Fruit fly (Drosophila melanogaster) whole organism, embryonic: ENCODE data around the gene alphaTub84D.

Source experiments
- B-H1 ChIP-seq: fragments of 200-800 bp; sonication (Bioruptor generic); IDR thresholded peaks from 3 replicates; pipeline ENCODE4 v1.3.6; 2022; ENCODE audit warnings: missing biosample characterization, missing genetic modification characterization
- CG1024 ChIP-seq: fragments of 200-800 bp; sonication (Bioruptor generic); IDR thresholded peaks from 2 replicates; pipeline ENCODE4 v1.3.6; 2022; ENCODE audit warnings: missing biosample characterization, missing genetic modification characterization
- CG11398 ChIP-seq: fragments of 200-800 bp; sonication (Bioruptor generic); optimal IDR thresholded peaks from 2 replicates; lab custom pipeline; 2016; ENCODE audit warnings: missing biosample characterization, missing genetic modification characterization
- CG11695 ChIP-seq: fragments of 200-800 bp; sonication (Bioruptor generic); IDR thresholded peaks from 3 replicates; pipeline ENCODE4 v1.3.6; 2022; ENCODE audit warnings: missing biosample characterization, missing genetic modification characterization
- CG13287 ChIP-seq: fragments of 200-800 bp; sonication (Bioruptor generic); IDR thresholded peaks from 2 replicates; pipeline ENCODE4 v1.3.6; 2022; ENCODE audit warnings: missing biosample characterization, missing genetic modification characterization; ENCODE audit not compliant: partially characterized antibody
- CG13424 ChIP-seq: fragments of 200-800 bp; sonication (Bioruptor generic); optimal IDR thresholded peaks from 2 replicates; lab custom pipeline; 2019; ENCODE audit warnings: missing biosample characterization, mild to moderate bottlenecking, missing genetic modification characterization, moderate library complexity
- CG15514 ChIP-seq: fragments of 200-800 bp; sonication (Bioruptor generic); optimal IDR thresholded peaks from 3 replicates; lab custom pipeline; 2017; ENCODE audit warnings: missing biosample characterization, missing genetic modification characterization, mild to moderate bottlenecking, moderate library complexity, missing genetic modification reagents
- CG17186 ChIP-seq: fragments of 200-800 bp; sonication (Bioruptor generic); optimal IDR thresholded peaks from 3 replicates; lab custom pipeline; 2017; ENCODE audit warnings: missing biosample characterization, missing genetic modification reagents, missing genetic modification characterization
- CG17359 ChIP-seq: fragments of 200-800 bp; sonication (Bioruptor generic); optimal IDR thresholded peaks from 3 replicates; lab custom pipeline; 2018; ENCODE audit warnings: missing biosample characterization, mild to moderate bottlenecking, missing genetic modification characterization, moderate library complexity
- CG17802 ChIP-seq: fragments of 200-800 bp; sonication (Bioruptor generic); optimal IDR thresholded peaks from 2 replicates; lab custom pipeline; 2018; ENCODE audit warnings: missing biosample characterization, mild to moderate bottlenecking, missing genetic modification characterization, moderate library complexity
- CG31365 ChIP-seq: fragments of 200-800 bp; sonication (Bioruptor generic); optimal IDR thresholded peaks from 2 replicates; lab custom pipeline; 2018; ENCODE audit warnings: missing biosample characterization, mild to moderate bottlenecking, missing genetic modification characterization
- CG3281 ChIP-seq: fragments of 200-800 bp; sonication (Bioruptor generic); optimal IDR thresholded peaks from 3 replicates; lab custom pipeline; 2017; ENCODE audit warnings: missing biosample characterization, mild to moderate bottlenecking, missing genetic modification characterization
- CG4854 ChIP-seq: fragments of 200-800 bp; sonication (Bioruptor generic); optimal IDR thresholded peaks from 2 replicates; lab custom pipeline; 2016; ENCODE audit warnings: missing biosample characterization, missing genetic modification characterization, inconsistent platforms
- CG6791 ChIP-seq: fragments of 200-800 bp; sonication (Bioruptor generic); IDR thresholded peaks from 3 replicates; pipeline ENCODE4 v1.3.6; 2022; ENCODE audit warnings: missing biosample characterization, missing genetic modification characterization; ENCODE audit not compliant: partially characterized antibody
- CG6813 ChIP-seq: fragments of 200-800 bp; sonication (Bioruptor generic); optimal IDR thresholded peaks from 2 replicates; lab custom pipeline; 2017; ENCODE audit warnings: missing biosample characterization, missing genetic modification characterization, mild to moderate bottlenecking, moderate library complexity, missing genetic modification reagents
- CG8089 ChIP-seq: fragments of 200-800 bp; sonication (Bioruptor generic); optimal IDR thresholded peaks from 3 replicates; lab custom pipeline; 2016; ENCODE audit warnings: missing biosample characterization, missing genetic modification characterization
- CG9437 ChIP-seq: fragments of 200-800 bp; sonication (Bioruptor generic); optimal IDR thresholded peaks from 2 replicates; lab custom pipeline; 2018; ENCODE audit warnings: missing biosample characterization, mild to moderate bottlenecking, missing genetic modification characterization
- Chrac-16 ChIP-seq: fragments of 200-800 bp; sonication (Bioruptor generic); optimal IDR thresholded peaks from 3 replicates; lab custom pipeline; 2016; ENCODE audit warnings: missing biosample characterization, missing genetic modification characterization
- E2f1 ChIP-seq: fragments of 200-800 bp; sonication (Bioruptor generic); IDR thresholded peaks from 2 replicates; pipeline ENCODE4 v1.3.6; 2022; ENCODE audit warnings: missing biosample characterization, missing genetic modification characterization
- ERR ChIP-seq: fragments of 200-800 bp; sonication (Bioruptor generic); optimal IDR thresholded peaks from 2 replicates; lab custom pipeline; 2016; ENCODE audit warnings: missing biosample characterization, missing genetic modification characterization
- Fer3 ChIP-seq: fragments of 200-800 bp; sonication (Bioruptor generic); optimal IDR thresholded peaks from 2 replicates; lab custom pipeline; 2018; ENCODE audit warnings: missing biosample characterization, mild to moderate bottlenecking, missing genetic modification characterization, moderate library complexity
- HLH4C ChIP-seq: fragments of 200-800 bp; sonication (Bioruptor generic); IDR thresholded peaks from 3 replicates; pipeline ENCODE4 v1.3.6; 2022; ENCODE audit warnings: missing biosample characterization, missing genetic modification characterization; ENCODE audit not compliant: partially characterized antibody
- Hr78 ChIP-seq, 2 experiments: fragments of 200-800 bp in 1 of 2; fragments of >200 bp in 1 of 2; sonication (Bioruptor generic) in 1 of 2; optimal IDR thresholded peaks; 2 replicates each; lab custom pipeline; 2017 to 2019; ENCODE audit warnings: missing biosample characterization in 2 of 2, missing genetic modification characterization in 2 of 2, mild to moderate bottlenecking in 1 of 2, moderate library complexity in 1 of 2
- Kr ChIP-seq: fragments of 200-800 bp; sonication (Bioruptor generic); optimal IDR thresholded peaks from 2 replicates; lab custom pipeline; 2017; ENCODE audit warnings: missing biosample characterization, mild to moderate bottlenecking, missing genetic modification characterization
- MBD-R2 ChIP-seq: fragments of 200-800 bp; sonication (Bioruptor generic); IDR thresholded peaks from 2 replicates; pipeline ENCODE4 v1.3.6; 2022; ENCODE audit warnings: missing biosample characterization, missing genetic modification characterization
- Meics ChIP-seq: fragments of 200-800 bp; sonication (Bioruptor generic); optimal IDR thresholded peaks from 2 replicates; lab custom pipeline; 2017; ENCODE audit warnings: missing biosample characterization, mild to moderate bottlenecking, missing genetic modification characterization
- Sry-δ ChIP-seq: fragments of 200-800 bp; sonication (Bioruptor generic); optimal IDR thresholded peaks from 2 replicates; lab custom pipeline; 2016; ENCODE audit warnings: missing biosample characterization, missing genetic modification characterization
- Taf1 ChIP-seq: fragments of 200-800 bp; sonication (Bioruptor generic); IDR thresholded peaks from 2 replicates; pipeline ENCODE4 v1.3.6; 2022; ENCODE audit warnings: missing biosample characterization, missing genetic modification characterization
- ac ChIP-seq: fragments of 200-800 bp; sonication (Bioruptor generic); optimal IDR thresholded peaks from 3 replicates; lab custom pipeline; 2017; ENCODE audit warnings: missing biosample characterization, mild to moderate bottlenecking, missing genetic modification characterization
- aop ChIP-seq: fragments of 200-800 bp; sonication (Bioruptor generic); IDR thresholded peaks from 2 replicates; pipeline ENCODE4 v1.3.6; 2022; ENCODE audit warnings: missing biosample characterization, missing genetic modification characterization
- cas ChIP-seq: fragments of 200-800 bp; sonication (Bioruptor generic); IDR thresholded peaks from 2 replicates; pipeline ENCODE4 v1.3.6; 2022; ENCODE audit warnings: missing biosample characterization, missing genetic modification characterization
- ewg ChIP-seq: fragments of 200-800 bp; sonication (Bioruptor generic); optimal IDR thresholded peaks from 3 replicates; lab custom pipeline; 2017; ENCODE audit warnings: mild to moderate bottlenecking, missing biosample characterization, missing genetic modification reagents, missing genetic modification characterization
- h ChIP-seq: fragments of >200 bp; optimal IDR thresholded peaks from 2 replicates; lab custom pipeline; 2017
- ind ChIP-seq: fragments of 200-800 bp; sonication (Bioruptor generic); optimal IDR thresholded peaks from 3 replicates; lab custom pipeline; 2016; ENCODE audit warnings: missing biosample characterization, missing genetic modification characterization
- inv ChIP-seq: fragments of 200-800 bp; sonication (Bioruptor generic); IDR thresholded peaks from 2 replicates; pipeline ENCODE4 v1.3.6; 2022; ENCODE audit warnings: missing biosample characterization, missing genetic modification characterization; ENCODE audit not compliant: partially characterized antibody
- lilli ChIP-seq: fragments of 200-800 bp; sonication (Bioruptor generic); optimal IDR thresholded peaks from 3 replicates; lab custom pipeline; 2016; ENCODE audit warnings: missing biosample characterization, missing genetic modification characterization
- nmo ChIP-seq: fragments of 200-800 bp; sonication (Bioruptor generic); optimal IDR thresholded peaks from 2 replicates; lab custom pipeline; 2018; ENCODE audit warnings: missing biosample characterization, mild to moderate bottlenecking, missing genetic modification characterization, moderate library complexity
- odd ChIP-seq: fragments of 200-800 bp; sonication (Bioruptor generic); optimal IDR thresholded peaks from 2 replicates; lab custom pipeline; 2017; ENCODE audit warnings: missing biosample characterization, mild to moderate bottlenecking, missing genetic modification characterization
- pan ChIP-seq, 4 experiments: fragments of >200 bp in 3 of 4; fragments of 200-800 bp in 1 of 4; sonication (Bioruptor generic) in 1 of 4; optimal IDR thresholded peaks in 3 of 4; IDR thresholded peaks in 1 of 4; 2 replicates each; pipeline versions ENCODE4 v1.3.6 to Lab custom; 2017 to 2022; ENCODE audit warnings: missing biosample characterization in 2 of 4, missing genetic modification characterization in 2 of 4, mixed read lengths in 1 of 4
- peb ChIP-seq: fragments of 200-800 bp; sonication (Bioruptor generic); IDR thresholded peaks from 2 replicates; pipeline ENCODE4 v1.3.6; 2022; ENCODE audit warnings: missing biosample characterization, missing genetic modification characterization
- repo ChIP-seq: fragments of 200-800 bp; sonication (Bioruptor generic); optimal IDR thresholded peaks from 2 replicates; lab custom pipeline; 2016; ENCODE audit warnings: missing biosample characterization, missing genetic modification characterization
- rib ChIP-seq: fragments of 200-800 bp; sonication (Bioruptor generic); IDR thresholded peaks from 2 replicates; pipeline ENCODE4 v1.3.6; 2022; ENCODE audit warnings: missing biosample characterization, missing genetic modification characterization
- ro ChIP-seq: fragments of 200-800 bp; sonication (Bioruptor generic); IDR thresholded peaks from 2 replicates; pipeline ENCODE4 v1.3.6; 2022; ENCODE audit warnings: missing biosample characterization, missing genetic modification characterization
- sens ChIP-seq: fragments of 200-800 bp; sonication (Bioruptor generic); peaks from one replicate; lab custom pipeline; 2016; ENCODE audit warnings: missing biosample characterization, missing genetic modification characterization
- slp2 ChIP-seq: fragments of 200-800 bp; sonication (Bioruptor generic); optimal IDR thresholded peaks from 2 replicates; lab custom pipeline; 2016; ENCODE audit warnings: missing biosample characterization, missing genetic modification characterization
- sqz ChIP-seq: fragments of 200-800 bp; sonication (Bioruptor generic); optimal IDR thresholded peaks from 3 replicates; lab custom pipeline; 2018; ENCODE audit warnings: missing biosample characterization, mild to moderate bottlenecking, missing genetic modification characterization
- tll ChIP-seq, 2 experiments: fragments of 200-800 bp in 1 of 2; fragments of >200 bp in 1 of 2; sonication (Bioruptor generic) in 1 of 2; optimal IDR thresholded peaks; 2 replicates each; lab custom pipeline; 2017 to 2019; ENCODE audit warnings: missing biosample characterization in 2 of 2, missing genetic modification characterization in 2 of 2, mild to moderate bottlenecking in 1 of 2, moderate library complexity in 1 of 2
- wor ChIP-seq: fragments of 200-800 bp; sonication (Bioruptor generic); IDR thresholded peaks from 2 replicates; pipeline ENCODE4 v1.3.6; 2022; ENCODE audit warnings: missing biosample characterization, missing genetic modification characterization

alphaTub84D gene

DNA sequence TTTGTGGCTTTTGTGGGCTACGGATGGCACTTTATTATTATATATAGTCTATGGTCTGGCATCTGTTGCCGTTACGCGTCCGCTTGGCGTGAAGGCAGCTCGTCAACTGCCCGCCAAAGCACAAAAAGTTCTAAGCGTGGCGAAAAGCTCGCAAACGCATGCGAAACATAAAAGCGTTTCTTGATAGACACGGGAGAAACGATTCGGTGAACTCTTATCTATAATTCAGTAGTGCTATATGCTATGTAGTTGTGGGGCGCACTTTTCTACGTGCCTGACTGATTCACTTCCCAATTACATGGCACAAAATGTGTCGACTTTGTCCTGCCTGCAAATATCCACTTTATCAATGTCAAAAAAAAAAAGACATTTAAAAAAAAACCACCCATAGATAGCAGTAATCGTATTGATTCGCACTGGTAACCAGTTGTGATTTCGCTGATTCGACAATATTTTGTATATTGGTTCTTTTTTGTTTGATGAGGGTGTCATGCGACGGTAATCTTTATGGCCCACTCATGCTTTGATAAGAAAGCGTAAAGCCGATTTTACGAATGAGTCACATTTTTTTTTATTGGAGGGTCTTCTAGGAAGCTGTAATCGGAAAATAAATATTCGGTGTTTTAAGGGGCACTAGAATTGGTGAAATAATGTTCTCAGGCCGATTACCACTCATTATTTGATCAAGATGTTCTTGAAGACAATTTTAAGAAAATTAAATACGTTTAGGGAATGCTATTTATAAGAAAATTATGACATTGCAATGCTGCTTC, 25.4 kb upstream of the alphaTub84D start, which contains the start of gene alpha-Est9 (continued):
- TF ChIP-seq nmo: no peak
- TF ChIP-seq rib (GFP tag; lab: Robert Waterston, UW): peak; percentile 73
- TF ChIP-seq B-H1 (GFP tag; lab: Robert Waterston, UW): no peak
- TF ChIP-seq h (lab: Kevin White, UChicago): no peak
- TF ChIP-seq repo: no peak
- no peak for TF ChIP-seq Hr78 (GFP tag; optimal IDR thresholded peaks at IDR 0.05; lab: Kevin White, UChicago)
- TF ChIP-seq CG9437: no peak
- no peak for TF ChIP-seq odd (GFP tag; lab: Kevin White, UChicago)
- no peak for TF ChIP-seq Fer3
- TF ChIP-seq ewg (GFP tag; lab: Kevin White, UChicago): no peak
- TF ChIP-seq CG13424: no peak
- no peak for TF ChIP-seq cas (GFP tag; lab: Robert Waterston, UW)
- TF ChIP-seq CG31365 (tag; lab: Kevin White, UChicago): no peak
- no peak for TF ChIP-seq CG8089 (GFP tag; lab: Kevin White, UChicago)
- TF ChIP-seq ERR (GFP tag; lab: Kevin White, UChicago): no peak
- TF ChIP-seq CG11398 (GFP tag; lab: Kevin White, UChicago): no peak
- no peak for TF ChIP-seq Taf1 (GFP tag; lab: Robert Waterston, UW)
- no peak for TF ChIP-seq wor (GFP tag; lab: Robert Waterston, UW)
- TF ChIP-seq inv (GFP tag; lab: Robert Waterston, UW): no peak
- no peak for TF ChIP-seq CG3281 (GFP tag; lab: Kevin White, UChicago)
- no peak for TF ChIP-seq tll (GFP tag; optimal IDR thresholded peaks at IDR 0.05; lab: Kevin White, UChicago)
- TF ChIP-seq CG13287 (GFP tag; lab: Robert Waterston, UW): peak; percentile 43; the same call in 1 of the 2 replicates
- TF ChIP-seq Meics (GFP tag; lab: Kevin White, UChicago): peak; percentile 29
- TF ChIP-seq CG6791 (GFP tag; lab: Robert Waterston, UW): no peak
- TF ChIP-seq CG15514 (GFP tag; lab: Kevin White, UChicago): peak; percentile 27
- no peak for TF ChIP-seq pan (optimal IDR thresholded peaks at IDR 0.05; lab: Kevin White, UChicago)
- peak in 1 of 2 experiments; percentile 4 for TF ChIP-seq pan (GFP tag; optimal IDR thresholded peaks at IDR 0.05 in 1 of 2, IDR thresholded peaks at IDR 0.05 in 1 of 2)
- TF ChIP-seq CG6813 (GFP tag; lab: Kevin White, UChicago): no peak
- peak; percentile 63 for TF ChIP-seq sens (GFP tag; lab: Kevin White, UChicago)
- TF ChIP-seq CG17186 (GFP tag; lab: Kevin White, UChicago): no peak
- TF ChIP-seq peb (GFP tag; lab: Robert Waterston, UW): no peak
- no peak for TF ChIP-seq CG11695 (GFP tag; lab: Robert Waterston, UW)
- TF ChIP-seq ind (GFP tag; lab: Kevin White, UChicago): no peak
- TF ChIP-seq Kr: no peak
- TF ChIP-seq CG17802 (tag; lab: Kevin White, UChicago): no peak
- no peak for TF ChIP-seq ro (GFP tag; lab: Robert Waterston, UW)
- no peak for TF ChIP-seq Sry-δ (GFP tag; lab: Kevin White, UChicago)
- no peak for TF ChIP-seq CG1024
- no peak for TF ChIP-seq aop (GFP tag; lab: Robert Waterston, UW)
- no peak for TF ChIP-seq CG4854
- TF ChIP-seq Chrac-16 (GFP tag; lab: Kevin White, UChicago): no peak
- no peak for TF ChIP-seq slp2 (GFP tag; lab: Kevin White, UChicago)
- no peak for TF ChIP-seq CG17359 (tag; lab: Kevin White, UChicago)
- TF ChIP-seq lilli (GFP tag; lab: Kevin White, UChicago): no peak
- TF ChIP-seq MBD-R2 (GFP tag; lab: Robert Waterston, UW): no peak
- TF ChIP-seq sqz: peak; percentile 11
- no peak for TF ChIP-seq HLH4C (GFP tag; lab: Robert Waterston, UW)
- TF ChIP-seq E2f1 (GFP tag; lab: Robert Waterston, UW): no peak
- no peak for TF ChIP-seq ac
